Fruit fly (Drosophila melanogaster) S2 (cell line): ENCODE data around the gene CG8508.

Experiments used
- CG8478 ChIP-seq: fragments of >200 bp; optimal IDR thresholded peaks from 2 replicates; lab custom pipeline; 2018
- CTCF ChIP-seq, 2 experiments: fragments of >200 bp; optimal IDR thresholded peaks; 2 replicates each; lab custom pipeline; 2018

dm6 chr3R:13155587-13155986, 30.7 kb downstream of the CG8508 start, which contains the start of gene 2mit:
- TF ChIP-seq CG8478 (lab: Kevin White, UChicago) (no peak), CTCF (optimal IDR thresholded peaks at IDR 0.05; lab: Kevin White, UChicago) (no peak)
